Worm (Caenorhabditis elegans) whole organism, L2 larva: ENCODE measurements around the gene F26F2.10.
"Not testable (repeated sequence)": the region's sequence is repeated elsewhere in the genome, so short reads cannot be mapped to it uniquely, and the experiment has no call there.

Experiments used
- F13H6.1 ChIP-seq: sonication (generic microtip); optimal IDR thresholded peaks from 2 replicates; lab custom pipeline; 2016; ENCODE audit warnings: missing genetic modification characterization, missing compliant biosample characterization
- R02D3.7 ChIP-seq: fragments of 150-350 bp; optimal IDR thresholded peaks from 2 replicates; lab custom pipeline; 2014; ENCODE audit warnings: missing biosample characterization, missing genetic modification characterization
- ZK546.5 ChIP-seq: sonication (generic microtip); optimal IDR thresholded peaks from 2 replicates; lab custom pipeline; 2017; ENCODE audit warnings: missing biosample characterization, missing genetic modification characterization
- alr-1 ChIP-seq: fragments of 150-350 bp; optimal IDR thresholded peaks from 2 replicates; lab custom pipeline; 2014; ENCODE audit warnings: missing biosample characterization, missing genetic modification characterization
- aly-2 ChIP-seq: fragments of 150-350 bp; optimal IDR thresholded peaks from 2 replicates; lab custom pipeline; 2014; ENCODE audit warnings: missing biosample characterization, missing genetic modification characterization
- blmp-1 ChIP-seq: sonication (generic microtip); optimal IDR thresholded peaks from 2 replicates; lab custom pipeline; 2017; ENCODE audit warnings: missing genetic modification characterization, mild to moderate bottlenecking, missing compliant biosample characterization, antibody characterized with exemption, moderate library complexity; ENCODE audit not compliant: insufficient read depth
- crh-2 ChIP-seq: sonication (generic microtip); optimal IDR thresholded peaks from 2 replicates; lab custom pipeline; 2017; ENCODE audit warnings: missing biosample characterization, missing genetic modification characterization
- dmd-4 ChIP-seq: sonication (generic microtip); optimal IDR thresholded peaks from 2 replicates; lab custom pipeline; 2017; ENCODE audit warnings: missing biosample characterization, missing genetic modification characterization
- egl-27 ChIP-seq: sonication (generic microtip); optimal IDR thresholded peaks from 3 replicates; lab custom pipeline; 2017; ENCODE audit warnings: missing biosample characterization, missing genetic modification reagents, missing genetic modification characterization
- elt-1 ChIP-seq: fragments of 150-350 bp; optimal IDR thresholded peaks from 2 replicates; lab custom pipeline; 2014; ENCODE audit warnings: missing biosample characterization, missing genetic modification characterization
- elt-3 ChIP-seq: sonication (generic microtip); optimal IDR thresholded peaks from 2 replicates; lab custom pipeline; 2017; ENCODE audit warnings: missing biosample characterization, missing genetic modification characterization
- fos-1 ChIP-seq: fragments of 150-350 bp; optimal IDR thresholded peaks from 2 replicates; lab custom pipeline; 2014; ENCODE audit warnings: missing biosample characterization, missing genetic modification characterization
- lin-11 ChIP-seq: fragments of 150-350 bp; sonication (generic microtip); optimal IDR thresholded peaks from 2 replicates; lab custom pipeline; 2014; ENCODE audit warnings: missing biosample characterization, missing genetic modification characterization, inconsistent platforms, mixed read lengths
- lin-39 ChIP-seq: fragments of 150-350 bp; optimal IDR thresholded peaks from 2 replicates; lab custom pipeline; 2014; ENCODE audit warnings: missing biosample characterization, missing genetic modification reagents, missing genetic modification characterization
- lsy-2 ChIP-seq, 2 experiments: fragments of 150-350 bp in 1 of 2; sonication (generic microtip) in 1 of 2; optimal IDR thresholded peaks; 2 replicates each; lab custom pipeline; 2014 to 2017; ENCODE audit warnings: missing biosample characterization in 2 of 2, missing genetic modification characterization in 2 of 2
- mab-5 ChIP-seq: fragments of 150-350 bp; optimal IDR thresholded peaks from 2 replicates; lab custom pipeline; 2014; ENCODE audit warnings: missing biosample characterization, missing genetic modification characterization
- mbf-1 ChIP-seq: sonication (generic microtip); optimal IDR thresholded peaks from 2 replicates; lab custom pipeline; 2017; ENCODE audit warnings: missing biosample characterization, missing genetic modification characterization
- mdl-1 ChIP-seq, 2 experiments: fragments of 150-350 bp in 1 of 2; sonication (generic microtip) in 1 of 2; optimal IDR thresholded peaks; 2 replicates each; lab custom pipeline; 2017; ENCODE audit warnings: missing biosample characterization in 2 of 2, missing genetic modification characterization in 2 of 2
- nhr-10 ChIP-seq: sonication (generic microtip); optimal IDR thresholded peaks from 2 replicates; lab custom pipeline; 2017; ENCODE audit warnings: missing biosample characterization, missing genetic modification characterization
- nhr-12 ChIP-seq: fragments of 150-350 bp; optimal IDR thresholded peaks from 2 replicates; lab custom pipeline; 2014; ENCODE audit warnings: missing biosample characterization, missing genetic modification characterization
- nhr-21 ChIP-seq: fragments of 150-350 bp; optimal IDR thresholded peaks from 2 replicates; lab custom pipeline; 2014; ENCODE audit warnings: missing biosample characterization, missing genetic modification characterization
- nhr-23 ChIP-seq: fragments of 150-350 bp; optimal IDR thresholded peaks from 2 replicates; lab custom pipeline; 2014; ENCODE audit warnings: missing biosample characterization, missing genetic modification reagents, missing genetic modification characterization
- nhr-237 ChIP-seq: fragments of 150-350 bp; optimal IDR thresholded peaks from 2 replicates; lab custom pipeline; 2014; ENCODE audit warnings: missing biosample characterization, missing genetic modification characterization
- nhr-25 ChIP-seq: fragments of 150-350 bp; sonication (generic microtip); optimal IDR thresholded peaks from 3 replicates; lab custom pipeline; 2014; ENCODE audit warnings: missing biosample characterization, missing genetic modification characterization
- nhr-6 ChIP-seq: fragments of 150-350 bp; optimal IDR thresholded peaks from 2 replicates; lab custom pipeline; 2014; ENCODE audit warnings: missing biosample characterization, missing genetic modification characterization
- peb-1 ChIP-seq: fragments of 150-350 bp; optimal IDR thresholded peaks from 2 replicates; lab custom pipeline; 2014; ENCODE audit warnings: missing biosample characterization, missing genetic modification characterization
- sem-4 ChIP-seq: fragments of 150-350 bp; optimal IDR thresholded peaks from 2 replicates; lab custom pipeline; 2014; ENCODE audit warnings: missing biosample characterization, missing genetic modification reagents, missing genetic modification characterization
- skn-1 ChIP-seq: sonication (generic microtip); optimal IDR thresholded peaks from 2 replicates; lab custom pipeline; 2017; ENCODE audit warnings: missing biosample characterization, missing genetic modification characterization
- sma-3 ChIP-seq: sonication (generic microtip); optimal IDR thresholded peaks from 2 replicates; lab custom pipeline; 2016; ENCODE audit warnings: missing genetic modification reagents, missing genetic modification characterization, missing compliant biosample characterization
- sma-9 ChIP-seq, 2 experiments: fragments of 150-350 bp in 1 of 2; sonication (generic microtip) in 1 of 2; optimal IDR thresholded peaks; 2 replicates each; lab custom pipeline; 2014 to 2016; ENCODE audit warnings: missing genetic modification characterization in 2 of 2, mild to moderate bottlenecking in 1 of 2, missing biosample characterization in 1 of 2, missing compliant biosample characterization in 1 of 2, missing genetic modification reagents in 1 of 2, moderate library complexity in 1 of 2
- snpc-4 ChIP-seq: fragments of 150-350 bp; optimal IDR thresholded peaks from 2 replicates; lab custom pipeline; 2014; ENCODE audit warnings: missing biosample characterization, missing genetic modification characterization
- unc-39 ChIP-seq: fragments of 150-350 bp; optimal IDR thresholded peaks from 2 replicates; lab custom pipeline; 2014; ENCODE audit warnings: missing biosample characterization, missing genetic modification characterization
- unc-55 ChIP-seq: fragments of 150-350 bp; sonication (generic microtip); optimal IDR thresholded peaks from 3 replicates; lab custom pipeline; 2014; ENCODE audit warnings: missing biosample characterization, missing genetic modification reagents, missing genetic modification characterization
- unc-62 ChIP-seq: fragments of 150-350 bp; optimal IDR thresholded peaks from 2 replicates; lab custom pipeline; 2014; ENCODE audit warnings: missing biosample characterization, missing genetic modification reagents, missing genetic modification characterization
- zag-1 ChIP-seq: fragments of 150-350 bp; optimal IDR thresholded peaks from 2 replicates; lab custom pipeline; 2014; ENCODE audit warnings: missing biosample characterization, missing genetic modification characterization
- ztf-1 ChIP-seq: fragments of 200-800 bp; sonication (Bioruptor generic); conservative IDR thresholded peaks from 2 replicates; pipeline ENCODE4 v1.3.6; 2022; ENCODE audit warnings: missing genetic modification characterization, missing compliant biosample characterization
- ztf-11 ChIP-seq: sonication (generic microtip); optimal IDR thresholded peaks from 2 replicates; lab custom pipeline; 2017; ENCODE audit warnings: missing biosample characterization, missing genetic modification characterization

F26F2.10 gene

ce11 chrV:20564054-20564453 is 30.6 kb downstream of the F26F2.10 start, which contains the start of gene F26F2.13:
Gene F26F2.13 (plus strand): TSS chrV:20564354.
- TF ChIP-seq skn-1; sma-9 (GFP tag; optimal IDR thresholded peaks at IDR 0.05; lab: Kevin White, UChicago); sma-9 (tag; optimal IDR thresholded peaks at IDR 0.05; lab: Kevin White, UChicago); ztf-1 (GFP tag; lab: Robert Waterston, UW): not testable (repeated sequence)

- no peak for TF ChIP-seq nhr-6 (tag; lab: Kevin White, UChicago)
- TF ChIP-seq fos-1 (tag; lab: Kevin White, UChicago) = no peak
- no peak for TF ChIP-seq unc-39 (tag; lab: Kevin White, UChicago)
- no peak for TF ChIP-seq nhr-21 (tag; lab: Kevin White, UChicago)
- no peak for TF ChIP-seq nhr-25 (tag; lab: Kevin White, UChicago)
- TF ChIP-seq mbf-1 (tag; lab: Kevin White, UChicago) = no peak
- TF ChIP-seq elt-3 (tag; lab: Kevin White, UChicago) = no peak
- TF ChIP-seq lsy-2 (tag; optimal IDR thresholded peaks at IDR 0.05; lab: Kevin White, UChicago) = no peak
- no peak for TF ChIP-seq lin-11 (tag; lab: Kevin White, UChicago)
- no peak for TF ChIP-seq snpc-4 (tag; lab: Kevin White, UChicago)
- TF ChIP-seq sma-3 = no peak
- TF ChIP-seq sem-4 (tag; lab: Kevin White, UChicago) = no peak
- no peak for TF ChIP-seq mdl-1 (tag; optimal IDR thresholded peaks at IDR 0.05; lab: Kevin White, UChicago)
- TF ChIP-seq unc-62 (GFP tag; lab: Kevin White, UChicago) = no peak
- no peak for TF ChIP-seq egl-27 (tag; lab: Kevin White, UChicago)
Observed at ce11 chrV:20561795-20562194, 32.9 kb downstream of the F26F2.10 start, which contains the start of gene F26F2.1. Gene F26F2.1 (minus strand): TSS chrV:20561895.

- no peak for TF ChIP-seq sem-4 (tag; lab: Kevin White, UChicago)
- TF ChIP-seq sma-3 = no peak
- no peak for TF ChIP-seq R02D3.7
- no peak for TF ChIP-seq nhr-237 (tag; lab: Kevin White, UChicago)
- no peak for TF ChIP-seq dmd-4
- TF ChIP-seq skn-1 = no peak
- no peak for TF ChIP-seq elt-3 (tag; lab: Kevin White, UChicago)
- TF ChIP-seq unc-55 (GFP tag; lab: Kevin White, UChicago) = no peak
- TF ChIP-seq mab-5 = no peak
- no peak for TF ChIP-seq peb-1
- no peak for TF ChIP-seq egl-27 (tag; lab: Kevin White, UChicago)
- no peak for TF ChIP-seq ztf-1 (GFP tag; lab: Robert Waterston, UW)
- no peak for TF ChIP-seq nhr-23 (tag; lab: Kevin White, UChicago)
- no peak for TF ChIP-seq nhr-10 (tag; lab: Kevin White, UChicago)
- TF ChIP-seq, all 48 proteins: peak for 0
Observed at ce11 chrV:20558270-20558669, 36.4 kb downstream of the F26F2.10 start, which contains the start of gene abf-4. Gene abf-4 (minus strand): TSS chrV:20558370.

ce11 chrV:20556260-20556659 is 38.4 kb downstream of the F26F2.10 start, which contains the start of gene Y38H6C.23:
Gene Y38H6C.23 (minus strand): TSS chrV:20556360.
- TF ChIP-seq alr-1 (no peak), mab-5 (no peak), elt-1 (no peak), snpc-4 (tag; lab: Kevin White, UChicago) (no peak), nhr-21 (tag; lab: Kevin White, UChicago) (no peak), unc-39 (tag; lab: Kevin White, UChicago) (no peak), sma-9 (GFP tag; optimal IDR thresholded peaks at IDR 0.05; lab: Kevin White, UChicago) (no peak), sma-9 (tag; optimal IDR thresholded peaks at IDR 0.05; lab: Kevin White, UChicago) (no peak), aly-2 (tag; lab: Kevin White, UChicago) (no peak), blmp-1 (tag; lab: Kevin White, UChicago) (no peak), lin-11 (tag; lab: Kevin White, UChicago) (no peak), F13H6.1 (tag; lab: Kevin White, UChicago) (no peak), nhr-25 (tag; lab: Kevin White, UChicago) (no peak), ZK546.5 (tag; lab: Kevin White, UChicago) (no peak), lsy-2 (tag; optimal IDR thresholded peaks at IDR 0.05; lab: Kevin White, UChicago) (no peak), egl-27 (tag; lab: Kevin White, UChicago) (no peak), skn-1 (no peak)

- TF ChIP-seq aly-2 (tag; lab: Kevin White, UChicago) = no peak
- no peak for TF ChIP-seq lin-39 (tag; lab: Kevin White, UChicago)
- no peak for TF ChIP-seq nhr-12
- TF ChIP-seq blmp-1 (tag; lab: Kevin White, UChicago) = no peak
- TF ChIP-seq unc-62 (GFP tag; lab: Kevin White, UChicago) = no peak
- TF ChIP-seq F13H6.1 (tag; lab: Kevin White, UChicago) = no peak
- TF ChIP-seq zag-1 (tag; lab: Kevin White, UChicago) = no peak
- no peak for TF ChIP-seq elt-1
- no peak for TF ChIP-seq crh-2 (tag; lab: Kevin White, UChicago)
- TF ChIP-seq ztf-11 (tag; lab: Kevin White, UChicago) = no peak
- no peak for TF ChIP-seq nhr-10 (tag; lab: Kevin White, UChicago)
- TF ChIP-seq peb-1 = no peak
- TF ChIP-seq mdl-1 (tag; optimal IDR thresholded peaks at IDR 0.05; lab: Kevin White, UChicago) = no peak
- TF ChIP-seq dmd-4 = no peak
- no peak for TF ChIP-seq mab-5
Observed at ce11 chrV:20555120-20555519, 39.5 kb downstream of the F26F2.10 start, which contains the start of gene Y38H6C.21. Gene Y38H6C.21 (minus strand): TSS chrV:20555267.
